Fruit fly (Drosophila melanogaster) whole organism, embryonic: ENCODE data around the gene CG13056.

Source experiments
- Abd-B ChIP-seq: fragments of 200-800 bp; sonication (Bioruptor generic); optimal IDR thresholded peaks from 2 replicates; lab custom pipeline; 2018; ENCODE audit warnings: missing biosample characterization, mild to moderate bottlenecking, missing genetic modification characterization, moderate library complexity
- Adf1 ChIP-seq: fragments of 200-800 bp; sonication (Bioruptor generic); IDR thresholded peaks from 2 replicates; pipeline ENCODE4 v1.3.6; 2022; ENCODE audit warnings: missing biosample characterization, missing genetic modification characterization
- Atf-2 ChIP-seq: fragments of 200-800 bp; sonication (Bioruptor generic); optimal IDR thresholded peaks from 2 replicates; lab custom pipeline; 2016; ENCODE audit warnings: missing biosample characterization, missing genetic modification characterization
- CG10147 ChIP-seq: fragments of 200-800 bp; sonication (Bioruptor generic); optimal IDR thresholded peaks from 2 replicates; lab custom pipeline; 2019; ENCODE audit warnings: missing biosample characterization, mild to moderate bottlenecking, missing genetic modification characterization, moderate library complexity
- CG10654 ChIP-seq: fragments of 200-800 bp; sonication (Bioruptor generic); optimal IDR thresholded peaks from 2 replicates; lab custom pipeline; 2016; ENCODE audit warnings: missing biosample characterization, missing genetic modification characterization
- CG11085 ChIP-seq: fragments of 200-800 bp; sonication (Bioruptor generic); IDR thresholded peaks from 2 replicates; pipeline ENCODE4 v1.3.6; 2022; ENCODE audit warnings: missing biosample characterization, missing genetic modification characterization
- CG11398 ChIP-seq: fragments of 200-800 bp; sonication (Bioruptor generic); optimal IDR thresholded peaks from 2 replicates; lab custom pipeline; 2016; ENCODE audit warnings: missing biosample characterization, missing genetic modification characterization
- CG13296 ChIP-seq: fragments of 200-800 bp; sonication (Bioruptor generic); optimal IDR thresholded peaks from 3 replicates; lab custom pipeline; 2018; ENCODE audit warnings: missing biosample characterization, mild to moderate bottlenecking, missing genetic modification characterization
- CG15696 ChIP-seq: fragments of 200-800 bp; sonication (Bioruptor generic); optimal IDR thresholded peaks from 2 replicates; lab custom pipeline; 2019; ENCODE audit warnings: missing biosample characterization, mild to moderate bottlenecking, missing genetic modification characterization, moderate library complexity
- CG17186 ChIP-seq: fragments of 200-800 bp; sonication (Bioruptor generic); optimal IDR thresholded peaks from 3 replicates; lab custom pipeline; 2017; ENCODE audit warnings: missing biosample characterization, missing genetic modification reagents, missing genetic modification characterization
- CG17568 ChIP-seq: fragments of 200-800 bp; sonication (Bioruptor generic); optimal IDR thresholded peaks from 2 replicates; lab custom pipeline; 2018; ENCODE audit warnings: missing biosample characterization, mild to moderate bottlenecking, missing genetic modification characterization, moderate library complexity
- CG30431 ChIP-seq: fragments of 200-800 bp; sonication (Bioruptor generic); optimal IDR thresholded peaks from 2 replicates; lab custom pipeline; 2017; ENCODE audit warnings: missing biosample characterization, missing genetic modification characterization
- CG31388 ChIP-seq: fragments of 200-800 bp; sonication (Bioruptor generic); optimal IDR thresholded peaks from 2 replicates; lab custom pipeline; 2016; ENCODE audit warnings: missing biosample characterization, missing genetic modification characterization
- CG3163 ChIP-seq: fragments of 200-800 bp; sonication (Bioruptor generic); optimal IDR thresholded peaks from 3 replicates; lab custom pipeline; 2016; ENCODE audit warnings: missing biosample characterization, missing genetic modification characterization
- CG32532 ChIP-seq: fragments of 200-800 bp; sonication (Bioruptor generic); IDR thresholded peaks from 2 replicates; pipeline ENCODE4 v1.3.6; 2022; ENCODE audit warnings: missing biosample characterization, missing genetic modification characterization
- CG34224 ChIP-seq: fragments of 200-800 bp; sonication (Bioruptor generic); IDR thresholded peaks from 3 replicates; pipeline ENCODE4 v1.3.6; 2022; ENCODE audit warnings: missing biosample characterization, missing genetic modification characterization; ENCODE audit not compliant: partially characterized antibody
- CG34422 ChIP-seq: fragments of 200-800 bp; sonication (Bioruptor generic); IDR thresholded peaks from 3 replicates; pipeline ENCODE4 v1.3.6; 2022; ENCODE audit warnings: missing biosample characterization, missing genetic modification characterization
- CG3838 ChIP-seq: fragments of 200-800 bp; sonication (Bioruptor generic); optimal IDR thresholded peaks from 3 replicates; lab custom pipeline; 2016; ENCODE audit warnings: missing biosample characterization, missing genetic modification characterization
- CG5245 ChIP-seq: fragments of 200-800 bp; sonication (Bioruptor generic); optimal IDR thresholded peaks from 3 replicates; lab custom pipeline; 2016; ENCODE audit warnings: missing biosample characterization, missing genetic modification characterization
- CG5953 ChIP-seq: fragments of 200-800 bp; sonication (Bioruptor generic); IDR thresholded peaks from 2 replicates; pipeline ENCODE4 v1.3.6; 2022; ENCODE audit warnings: missing biosample characterization, missing genetic modification characterization
- CG7556 ChIP-seq: fragments of 200-800 bp; sonication (Bioruptor generic); optimal IDR thresholded peaks from 2 replicates; lab custom pipeline; 2017; ENCODE audit warnings: missing biosample characterization, mild to moderate bottlenecking, missing genetic modification characterization
- CG8924 ChIP-seq: fragments of 200-800 bp; optimal IDR thresholded peaks from 3 replicates; lab custom pipeline; 2019; ENCODE audit warnings: missing biosample characterization, mild to moderate bottlenecking, missing genetic modification characterization, moderate library complexity
- CG9437 ChIP-seq: fragments of 200-800 bp; sonication (Bioruptor generic); optimal IDR thresholded peaks from 2 replicates; lab custom pipeline; 2018; ENCODE audit warnings: missing biosample characterization, mild to moderate bottlenecking, missing genetic modification characterization
- CG9876 ChIP-seq: fragments of 200-800 bp; sonication (Bioruptor generic); optimal IDR thresholded peaks from 2 replicates; lab custom pipeline; 2016; ENCODE audit warnings: missing biosample characterization, missing genetic modification characterization
- CTCF ChIP-seq: fragments of 200-800 bp; sonication (Bioruptor generic); optimal IDR thresholded peaks from 2 replicates; lab custom pipeline; 2017; ENCODE audit warnings: missing biosample characterization, mild to moderate bottlenecking, missing genetic modification characterization, moderate library complexity
- Dek ChIP-seq: fragments of 200-800 bp; sonication (Bioruptor generic); optimal IDR thresholded peaks from 3 replicates; lab custom pipeline; 2019; ENCODE audit warnings: missing biosample characterization, mild to moderate bottlenecking, missing genetic modification characterization, moderate library complexity
- E2f2 ChIP-seq: fragments of 200-800 bp; sonication (Bioruptor generic); IDR thresholded peaks from 2 replicates; pipeline ENCODE4 v1.3.6; 2022; ENCODE audit warnings: missing biosample characterization, missing genetic modification characterization
- Elba2 ChIP-seq: fragments of 200-800 bp; sonication (Bioruptor generic); optimal IDR thresholded peaks from 3 replicates; lab custom pipeline; 2016; ENCODE audit warnings: missing biosample characterization, missing genetic modification characterization
- Fer2 ChIP-seq: fragments of 200-800 bp; sonication (Bioruptor generic); optimal IDR thresholded peaks from 2 replicates; lab custom pipeline; 2018; ENCODE audit warnings: missing biosample characterization, mild to moderate bottlenecking, missing genetic modification characterization, moderate library complexity
- HLH4C ChIP-seq: fragments of 200-800 bp; sonication (Bioruptor generic); IDR thresholded peaks from 3 replicates; pipeline ENCODE4 v1.3.6; 2022; ENCODE audit warnings: missing biosample characterization, missing genetic modification characterization; ENCODE audit not compliant: partially characterized antibody
- MBD-R2 ChIP-seq: fragments of 200-800 bp; sonication (Bioruptor generic); IDR thresholded peaks from 2 replicates; pipeline ENCODE4 v1.3.6; 2022; ENCODE audit warnings: missing biosample characterization, missing genetic modification characterization
- Mad ChIP-seq: fragments of 200-800 bp; sonication (Bioruptor generic); optimal IDR thresholded peaks from 2 replicates; lab custom pipeline; 2016; ENCODE audit warnings: missing biosample characterization, missing genetic modification characterization
- Med ChIP-seq: fragments of 200-800 bp; sonication (Bioruptor generic); peaks from one replicate; lab custom pipeline; 2016; ENCODE audit warnings: missing biosample characterization, missing genetic modification characterization, mild to moderate bottlenecking, inconsistent platforms, moderate library complexity
- Ssrp ChIP-seq: fragments of 200-800 bp; sonication (Bioruptor generic); optimal IDR thresholded peaks from 2 replicates; lab custom pipeline; 2018; ENCODE audit warnings: missing biosample characterization, mild to moderate bottlenecking, missing genetic modification characterization, moderate library complexity
- Stat92E ChIP-seq, 3 experiments: fragments of >200 bp in 2 of 3; fragments of 200-800 bp in 1 of 3; sonication (Bioruptor generic) in 1 of 3; optimal IDR thresholded peaks; 2 replicates each; lab custom pipeline; 2017 to 2019; ENCODE audit warnings: missing biosample characterization in 3 of 3, missing genetic modification characterization in 3 of 3, mild to moderate bottlenecking in 1 of 3, moderate library complexity in 1 of 3
- Trl ChIP-seq, 3 experiments: fragments of >200 bp in 2 of 3; fragments of 200-800 bp in 1 of 3; sonication (Bioruptor generic) in 1 of 3; optimal IDR thresholded peaks; 2 replicates in 1 of 3; 3 replicates in 2 of 3; lab custom pipeline; 2016 to 2017; ENCODE audit warnings: missing biosample characterization in 1 of 3, missing genetic modification characterization in 1 of 3
- abd-A ChIP-seq: fragments of 200-800 bp; sonication (Bioruptor generic); optimal IDR thresholded peaks from 3 replicates; lab custom pipeline; 2019; ENCODE audit warnings: missing biosample characterization, mild to moderate bottlenecking, missing genetic modification characterization, moderate library complexity
- ap ChIP-seq: fragments of 200-800 bp; sonication (Bioruptor generic); IDR thresholded peaks from 2 replicates; pipeline ENCODE4 v1.3.6; 2022; ENCODE audit warnings: missing biosample characterization, missing genetic modification characterization
- eve ChIP-seq, 2 experiments: fragments of >200 bp; optimal IDR thresholded peaks; 2 replicates each; lab custom pipeline; 2017; ENCODE audit warnings: missing biosample characterization in 2 of 2, missing genetic modification characterization in 2 of 2
- gem ChIP-seq: fragments of 200-800 bp; sonication (Bioruptor generic); optimal IDR thresholded peaks from 2 replicates; lab custom pipeline; 2019; ENCODE audit warnings: missing biosample characterization, mild to moderate bottlenecking, missing genetic modification characterization, moderate library complexity
- hth ChIP-seq: fragments of >200 bp; optimal IDR thresholded peaks from 2 replicates; lab custom pipeline; 2017; ENCODE audit warnings: inconsistent platforms
- klu ChIP-seq: fragments of 200-800 bp; sonication (Bioruptor generic); IDR thresholded peaks from 2 replicates; pipeline ENCODE4 v1.3.6; 2022; ENCODE audit warnings: missing biosample characterization, missing genetic modification characterization
- nmo ChIP-seq: fragments of 200-800 bp; sonication (Bioruptor generic); optimal IDR thresholded peaks from 2 replicates; lab custom pipeline; 2018; ENCODE audit warnings: missing biosample characterization, mild to moderate bottlenecking, missing genetic modification characterization, moderate library complexity
- p53 ChIP-seq: fragments of 200-800 bp; sonication (Bioruptor generic); optimal IDR thresholded peaks from 2 replicates; lab custom pipeline; 2016; ENCODE audit warnings: missing biosample characterization, missing genetic modification characterization
- scrt ChIP-seq: fragments of 200-800 bp; sonication (Bioruptor generic); optimal IDR thresholded peaks from 2 replicates; lab custom pipeline; 2018; ENCODE audit warnings: missing biosample characterization, mild to moderate bottlenecking, missing genetic modification characterization, moderate library complexity
- sisA ChIP-seq: fragments of 200-800 bp; sonication (Bioruptor generic); IDR thresholded peaks from 2 replicates; pipeline ENCODE4 v1.3.6; 2022; ENCODE audit warnings: missing biosample characterization, missing genetic modification characterization
- sqz ChIP-seq: fragments of 200-800 bp; sonication (Bioruptor generic); optimal IDR thresholded peaks from 3 replicates; lab custom pipeline; 2018; ENCODE audit warnings: missing biosample characterization, mild to moderate bottlenecking, missing genetic modification characterization
- ssp ChIP-seq: fragments of 200-800 bp; sonication (Bioruptor generic); IDR thresholded peaks from 2 replicates; pipeline ENCODE4 v1.3.6; 2022; ENCODE audit warnings: missing biosample characterization, missing genetic modification characterization
- tin ChIP-seq: fragments of 200-800 bp; sonication (Bioruptor generic); optimal IDR thresholded peaks from 3 replicates; lab custom pipeline; 2016; ENCODE audit warnings: missing biosample characterization, missing genetic modification characterization
- tll ChIP-seq, 2 experiments: fragments of 200-800 bp in 1 of 2; fragments of >200 bp in 1 of 2; sonication (Bioruptor generic) in 1 of 2; optimal IDR thresholded peaks; 2 replicates each; lab custom pipeline; 2017 to 2019; ENCODE audit warnings: missing biosample characterization in 2 of 2, missing genetic modification characterization in 2 of 2, mild to moderate bottlenecking in 1 of 2, moderate library complexity in 1 of 2

Gene CG13056

DNA sequence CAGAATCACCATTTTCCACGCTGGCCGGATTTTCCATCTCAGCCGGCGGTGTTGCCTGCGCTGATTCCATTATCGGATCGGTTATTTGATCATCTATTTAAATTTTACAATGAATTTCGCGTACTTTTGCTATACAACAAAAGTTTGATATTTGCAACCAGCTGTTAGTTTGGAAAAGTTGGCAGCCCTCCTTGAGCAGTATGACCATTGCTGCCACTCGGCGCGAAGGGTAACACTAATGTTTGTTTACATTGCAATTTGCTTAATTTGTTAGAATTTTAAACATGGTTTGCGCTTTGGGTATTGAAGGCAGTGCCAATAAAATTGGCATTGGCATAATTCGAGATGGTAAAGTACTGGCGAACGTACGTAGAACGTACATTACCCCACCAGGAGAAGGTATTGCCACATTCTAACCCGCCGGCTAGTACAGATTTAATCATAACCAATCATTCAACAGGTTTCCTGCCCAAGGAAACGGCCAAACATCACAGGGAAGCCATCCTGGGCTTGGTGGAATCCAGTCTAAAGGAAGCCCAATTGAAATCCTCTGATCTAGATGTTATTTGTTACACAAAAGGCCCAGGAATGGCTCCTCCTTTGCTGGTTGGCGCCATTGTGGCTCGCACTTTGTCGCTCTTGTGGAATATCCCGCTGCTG, 18.8 kb downstream of the CG13056 start, which contains the start of the genes Golgin104 and Tcs3 (continued):
- no peak for TF ChIP-seq CG32532 (GFP tag; lab: Robert Waterston, UW)
- TF ChIP-seq Dek, result no peak
- no peak for TF ChIP-seq Atf-2 (GFP tag; lab: Kevin White, UChicago)
- no peak for TF ChIP-seq ssp (GFP tag; lab: Robert Waterston, UW)
- TF ChIP-seq Abd-B (GFP tag; lab: Kevin White, UChicago), result no peak
- TF ChIP-seq CG11085, result no peak
- TF ChIP-seq E2f2 (GFP tag; lab: Robert Waterston, UW), result peak; percentile 59
- TF ChIP-seq p53 (GFP tag; lab: Kevin White, UChicago), result no peak
- no peak for TF ChIP-seq Adf1 (GFP tag; lab: Robert Waterston, UW)
- TF ChIP-seq sisA (GFP tag; lab: Robert Waterston, UW), result no peak
- no peak for TF ChIP-seq CG10147 (GFP tag; lab: Kevin White, UChicago)
- no peak for TF ChIP-seq CG8924 (tag; lab: Kevin White, UChicago)
- TF ChIP-seq CG9437 (GFP tag; lab: Kevin White, UChicago), result no peak
- peak; percentile 99 for TF ChIP-seq MBD-R2
- TF ChIP-seq Mad (GFP tag; lab: Kevin White, UChicago), result no peak
- peak; percentile 30 for TF ChIP-seq CG17186 (GFP tag; lab: Kevin White, UChicago)
- peak; percentile 63 for TF ChIP-seq Med
- peak; percentile 92 for TF ChIP-seq scrt (GFP tag; lab: Kevin White, UChicago)
- 0 out of 3 replicates have a peak, but pooled peaks have one; percentile 17 for TF ChIP-seq HLH4C
- no peak for TF ChIP-seq abd-A (tag; lab: Kevin White, UChicago)
- no peak for TF ChIP-seq CG7556 (GFP tag; lab: Kevin White, UChicago)
- no peak for TF ChIP-seq CG5245
- peak; percentile 8 for TF ChIP-seq nmo (GFP tag; lab: Kevin White, UChicago)
- no peak for TF ChIP-seq Trl (optimal IDR thresholded peaks at IDR 0.05; lab: Kevin White, UChicago)
- TF ChIP-seq Trl (GFP tag; optimal IDR thresholded peaks at IDR 0.05; lab: Kevin White, UChicago), result no peak
- TF ChIP-seq klu, result no peak
- no peak for TF ChIP-seq CG10654 (GFP tag; lab: Kevin White, UChicago)
- TF ChIP-seq CG5953 (GFP tag; lab: Robert Waterston, UW), result no peak
- no peak for TF ChIP-seq CG34224 (GFP tag; lab: Robert Waterston, UW)
- no peak for TF ChIP-seq CG13296 (GFP tag; lab: Kevin White, UChicago)
- peak; percentile 49; the same call in 1 of the 3 replicates for TF ChIP-seq CG34422 (GFP tag; lab: Robert Waterston, UW)
- no peak for TF ChIP-seq eve (GFP tag; optimal IDR thresholded peaks at IDR 0.05; lab: Kevin White, UChicago)
- peak in 1 of 3 experiments; percentile 80 for TF ChIP-seq Stat92E (GFP tag; optimal IDR thresholded peaks at IDR 0.05; lab: Kevin White, UChicago)
- no peak for TF ChIP-seq CTCF (GFP tag; lab: Kevin White, UChicago)
- TF ChIP-seq gem (tag; lab: Kevin White, UChicago), result no peak
- TF ChIP-seq CG17568 (GFP tag; lab: Kevin White, UChicago), result no peak
- TF ChIP-seq tin (GFP tag; lab: Kevin White, UChicago), result no peak
- no peak for TF ChIP-seq CG15696 (tag; lab: Kevin White, UChicago)
- no peak for TF ChIP-seq ap (GFP tag; lab: Robert Waterston, UW)
- TF ChIP-seq CG3163, result no peak
- TF ChIP-seq Ssrp (tag; lab: Kevin White, UChicago), result no peak
- TF ChIP-seq Elba2, result no peak
- TF ChIP-seq hth, result no peak
- TF ChIP-seq CG30431, result no peak
- no peak for TF ChIP-seq CG9876 (GFP tag; lab: Kevin White, UChicago)
- no peak for TF ChIP-seq CG31388
- TF ChIP-seq CG3838, result no peak
- TF ChIP-seq CG11398, result no peak
- no peak for TF ChIP-seq Fer2 (tag; lab: Kevin White, UChicago)
- TF ChIP-seq sqz (GFP tag; lab: Kevin White, UChicago), result no peak
- TF ChIP-seq tll (GFP tag; optimal IDR thresholded peaks at IDR 0.05; lab: Kevin White, UChicago), result peak in 1 of 2 experiments; percentile 7
